Worm (Caenorhabditis elegans) whole organism, L4/young adult: Measurements from ENCODE around the gene srv-13.

Experiments used
- W03F9.2 ChIP-seq: fragments of 150-350 bp; optimal IDR thresholded peaks from 2 replicates; lab custom pipeline; 2014; ENCODE audit warnings: missing biosample characterization, missing genetic modification characterization
- dao-5 ChIP-seq: sonication (generic microtip); optimal IDR thresholded peaks from 2 replicates; lab custom pipeline; 2016; ENCODE audit warnings: missing genotype, missing genetic modification characterization, moderate library complexity, missing compliant biosample characterization
- him-1 ChIP-seq: sonication (generic microtip); optimal IDR thresholded peaks from 2 replicates; lab custom pipeline; 2016; ENCODE audit warnings: missing genotype, missing genetic modification reagents, missing genetic modification characterization, missing compliant biosample characterization

Gene srv-13

ce11 chrIV:6432375-6432774, 27.4 kb downstream of the srv-13 start:
- TF ChIP-seq W03F9.2 (tag; lab: Kevin White, UChicago) (no peak), dao-5 (tag; lab: Kevin White, UChicago) (no peak), him-1 (no peak)

- peak; percentile 2 for TF ChIP-seq W03F9.2 (tag; lab: Kevin White, UChicago)
- TF ChIP-seq dao-5 (tag; lab: Kevin White, UChicago), result no peak
- TF ChIP-seq him-1, result no peak
Observed at ce11 chrIV:6433424-6433823, 28.5 kb downstream of the srv-13 start.

ce11 chrIV:6438051-6438450, 33.1 kb downstream of the srv-13 start, which contains the start of gene dlc-5:
Gene dlc-5 (plus strand): TSS chrIV:6438204.
- TF ChIP-seq dao-5 (tag; lab: Kevin White, UChicago) (no peak), him-1 (no peak), W03F9.2 (tag; lab: Kevin White, UChicago) (no peak)

ce11 chrIV:6441601-6442000, 36.6 kb downstream of the srv-13 start, which contains the start of gene Y73B6BL.31:
Gene Y73B6BL.31 (plus strand): TSS chrIV:6441901.
- TF ChIP-seq W03F9.2 (tag; lab: Kevin White, UChicago), result no peak
- no peak for TF ChIP-seq him-1
- TF ChIP-seq dao-5 (tag; lab: Kevin White, UChicago), result no peak

ce11 chrIV:6442016-6442618, 37.1 kb downstream of the srv-13 start:
- no peak for TF ChIP-seq W03F9.2 (tag; lab: Kevin White, UChicago)
- TF ChIP-seq dao-5 (tag; lab: Kevin White, UChicago), result no peak
- no peak for TF ChIP-seq him-1

- no peak for TF ChIP-seq W03F9.2 (tag; lab: Kevin White, UChicago)
- TF ChIP-seq dao-5 (tag; lab: Kevin White, UChicago), result no peak
- TF ChIP-seq him-1, result no peak
Observed at ce11 chrIV:6443018-6443417, 38.0 kb downstream of the srv-13 start.

ce11 chrIV:6457472-6457871, 52.5 kb downstream of the srv-13 start, which contains the start of gene lgc-10:
Gene lgc-10 (minus strand): TSS chrIV:6457572.
- TF ChIP-seq him-1 (no peak), dao-5 (tag; lab: Kevin White, UChicago) (no peak), W03F9.2 (tag; lab: Kevin White, UChicago) (no peak)
